Fruit fly (Drosophila melanogaster) whole organism, embryonic: Measurements from ENCODE around the gene CG18545.
"Not testable (repeated sequence)": the region's sequence is repeated elsewhere in the genome, so short reads cannot be mapped to it uniquely, and the experiment has no call there.

Experiments
- Bgb ChIP-seq: fragments of 200-800 bp; sonication (Bioruptor generic); IDR thresholded peaks from 2 replicates; pipeline ENCODE4 v1.3.6; 2022; ENCODE audit warnings: missing biosample characterization, missing genetic modification characterization; ENCODE audit not compliant: partially characterized antibody
- CG11560 ChIP-seq: fragments of 200-800 bp; sonication (Bioruptor generic); IDR thresholded peaks from 3 replicates; pipeline ENCODE4 v1.3.6; 2022; ENCODE audit warnings: missing biosample characterization, missing genetic modification characterization
- CG4820 ChIP-seq: fragments of 200-800 bp; sonication (Bioruptor generic); optimal IDR thresholded peaks from 3 replicates; lab custom pipeline; 2016; ENCODE audit warnings: missing biosample characterization, missing genetic modification characterization
- CG9437 ChIP-seq: fragments of 200-800 bp; sonication (Bioruptor generic); optimal IDR thresholded peaks from 2 replicates; lab custom pipeline; 2018; ENCODE audit warnings: missing biosample characterization, mild to moderate bottlenecking, missing genetic modification characterization
- bab2 ChIP-seq: fragments of 200-800 bp; sonication (Bioruptor generic); optimal IDR thresholded peaks from 2 replicates; lab custom pipeline; 2016; ENCODE audit warnings: missing biosample characterization, missing genetic modification characterization

DNA sequence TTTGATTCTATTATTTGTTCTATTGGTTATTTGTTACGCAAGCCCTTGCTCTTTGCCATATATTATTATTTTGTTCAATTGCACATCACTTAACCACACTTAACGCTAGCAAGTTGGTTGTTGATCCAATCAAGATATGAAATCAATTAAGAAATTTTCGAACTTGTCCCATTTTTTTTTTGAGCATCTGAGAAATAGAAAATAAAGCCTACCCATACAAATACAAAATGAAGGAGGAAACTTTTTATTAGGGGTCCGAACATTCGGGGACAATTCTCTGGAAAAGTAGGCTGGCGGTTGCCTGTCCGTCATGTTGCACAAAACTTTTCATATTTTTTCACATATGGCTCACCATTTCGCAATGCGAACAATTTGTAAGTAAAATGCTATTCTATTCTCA lies at the start of gene CG18545:
- not testable (repeated sequence) for TF ChIP-seq CG9437 (GFP tag; lab: Kevin White, UChicago); CG11560 (tag; lab: Robert Waterston, UW); CG4820; Bgb; bab2 (GFP tag; lab: Kevin White, UChicago)
